Fruit fly (Drosophila melanogaster) whole organism: Measurements from ENCODE around the gene COX5A.

Source experiments
- CG8478 ChIP-seq: fragments of >200 bp; optimal IDR thresholded peaks from 2 replicates; lab custom pipeline; 2018; ENCODE audit warnings: inconsistent platforms
- Dll ChIP-seq: fragments of >200 bp; optimal IDR thresholded peaks from 2 replicates; lab custom pipeline; 2017
- EcR ChIP-seq, 2 experiments: fragments of >200 bp; optimal IDR thresholded peaks; 2 replicates each; lab custom pipeline; 2017; ENCODE audit warnings: missing biosample characterization in 2 of 2, missing genetic modification characterization in 2 of 2, missing genetic modification reagents in 2 of 2
- pan ChIP-seq: fragments of >200 bp; optimal IDR thresholded peaks from 2 replicates; lab custom pipeline; 2017
- psq ChIP-seq: fragments of >200 bp; optimal IDR thresholded peaks from 2 replicates; lab custom pipeline; 2017
- usp ChIP-seq: fragments of >200 bp; optimal IDR thresholded peaks from 2 replicates; lab custom pipeline; 2017; ENCODE audit warnings: missing biosample characterization, missing genetic modification characterization, mixed read lengths

COX5A gene

DNA sequence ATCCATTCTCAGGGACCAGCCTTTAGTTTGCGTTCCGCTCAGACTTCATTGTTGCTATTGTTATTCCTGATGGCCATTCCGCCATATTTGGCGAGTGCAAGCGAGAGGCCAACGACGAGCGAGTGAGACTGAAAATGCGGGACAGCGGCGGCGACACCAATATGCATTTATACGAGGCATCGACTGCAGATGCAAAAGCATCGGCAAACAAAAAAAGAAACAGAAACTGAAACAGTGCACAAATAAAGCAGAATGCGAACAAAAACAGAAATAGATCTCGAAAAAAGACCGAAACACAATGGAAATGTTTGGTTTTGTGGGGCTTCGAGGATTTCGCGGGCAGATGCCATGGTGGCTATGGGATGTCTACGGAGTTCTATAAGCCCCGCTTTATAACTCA lies 39.9 kb downstream of the COX5A start:
- TF ChIP-seq usp = no peak
- no peak for TF ChIP-seq psq (lab: Kevin White, UChicago)
- no peak for TF ChIP-seq Dll
- TF ChIP-seq pan (lab: Kevin White, UChicago) = no peak
- no peak for TF ChIP-seq EcR (GFP tag; optimal IDR thresholded peaks at IDR 0.05; lab: Kevin White, UChicago)
- TF ChIP-seq CG8478 (lab: Kevin White, UChicago) = no peak

DNA sequence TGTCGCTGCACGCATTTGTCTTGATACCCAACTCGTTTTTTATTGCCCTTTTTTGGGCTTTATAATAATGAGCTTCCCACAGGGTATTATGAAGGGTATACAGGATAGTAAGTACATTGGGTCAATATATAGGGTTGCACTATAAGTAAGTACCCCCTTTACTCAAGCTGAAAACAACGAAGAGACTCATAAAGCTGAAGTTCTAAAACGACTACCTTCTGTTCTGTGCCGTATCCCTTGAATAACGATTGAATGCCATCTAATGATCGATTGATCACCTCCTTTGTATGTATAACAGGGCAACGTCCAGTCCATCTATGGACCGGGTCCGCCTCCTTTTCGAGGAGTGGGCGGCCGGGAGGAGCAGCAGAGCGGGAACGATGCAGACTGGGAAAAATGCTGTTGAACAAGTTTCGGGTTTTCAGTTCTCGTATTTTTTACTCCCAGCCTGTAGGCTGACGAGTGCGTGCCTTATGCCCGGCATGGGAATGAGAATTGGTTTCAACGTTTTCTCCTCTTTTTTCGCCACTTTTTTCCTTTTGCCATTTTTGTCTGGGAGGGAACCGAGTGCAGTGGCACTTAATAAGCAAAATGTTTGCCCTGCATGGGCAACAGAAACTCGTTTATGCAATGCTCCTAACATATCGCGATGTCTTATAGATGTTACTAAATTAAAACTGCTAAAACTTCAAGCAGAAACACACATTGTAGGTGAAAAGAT lies 40.5 kb downstream of the COX5A start:
- no peak for TF ChIP-seq CG8478 (lab: Kevin White, UChicago)
- peak; percentile 90 for TF ChIP-seq pan (lab: Kevin White, UChicago)
- no peak for TF ChIP-seq EcR (GFP tag; optimal IDR thresholded peaks at IDR 0.05; lab: Kevin White, UChicago)
- no peak for TF ChIP-seq psq (lab: Kevin White, UChicago)
- no peak for TF ChIP-seq usp

DNA sequence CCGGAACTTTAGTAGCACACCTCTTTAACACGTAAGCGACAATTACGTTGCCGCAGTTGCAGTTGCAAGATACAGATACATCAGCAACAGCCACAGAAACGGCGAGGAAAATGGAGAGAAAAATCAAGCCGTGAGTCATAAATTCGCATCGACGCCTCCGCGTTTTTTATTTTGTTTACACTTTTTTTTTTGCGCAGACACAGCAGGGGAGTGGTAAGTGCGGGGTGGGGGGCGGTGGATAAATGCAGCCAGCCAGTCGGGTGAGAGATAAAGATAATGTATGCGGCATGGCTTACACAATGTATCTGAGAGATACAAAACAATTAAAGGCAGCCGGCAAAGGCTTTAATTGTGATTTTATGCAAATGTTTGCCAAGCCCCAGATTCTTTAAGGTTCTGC lies 46.0 kb downstream of the COX5A start:
- no peak for TF ChIP-seq psq (lab: Kevin White, UChicago)
- TF ChIP-seq Dll = no peak
- no peak for TF ChIP-seq pan (lab: Kevin White, UChicago)
- TF ChIP-seq usp = no peak
- TF ChIP-seq EcR (GFP tag; optimal IDR thresholded peaks at IDR 0.05; lab: Kevin White, UChicago) = no peak
- TF ChIP-seq CG8478 (lab: Kevin White, UChicago) = no peak

DNA sequence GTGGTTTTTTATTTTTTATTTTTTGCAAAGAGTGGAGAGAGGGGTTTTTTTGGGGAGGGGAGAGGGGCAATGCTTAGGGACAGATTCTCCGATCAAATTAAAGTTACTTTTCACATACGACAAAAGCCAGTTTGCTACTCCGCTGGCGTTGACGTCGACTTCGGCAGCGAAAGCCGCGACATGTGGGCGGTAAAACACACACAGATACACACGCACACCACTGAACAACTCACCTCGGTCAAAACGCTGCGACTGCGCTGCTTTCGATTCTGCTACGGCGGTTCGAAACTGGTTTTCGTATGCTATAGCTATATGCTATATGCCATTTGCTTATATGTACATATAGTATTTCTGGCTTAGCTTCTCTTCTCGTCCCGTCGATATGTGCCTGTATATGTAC lies 49.4 kb downstream of the COX5A start:
- no peak for TF ChIP-seq CG8478 (lab: Kevin White, UChicago)
- TF ChIP-seq pan (lab: Kevin White, UChicago) = peak; percentile 19

DNA sequence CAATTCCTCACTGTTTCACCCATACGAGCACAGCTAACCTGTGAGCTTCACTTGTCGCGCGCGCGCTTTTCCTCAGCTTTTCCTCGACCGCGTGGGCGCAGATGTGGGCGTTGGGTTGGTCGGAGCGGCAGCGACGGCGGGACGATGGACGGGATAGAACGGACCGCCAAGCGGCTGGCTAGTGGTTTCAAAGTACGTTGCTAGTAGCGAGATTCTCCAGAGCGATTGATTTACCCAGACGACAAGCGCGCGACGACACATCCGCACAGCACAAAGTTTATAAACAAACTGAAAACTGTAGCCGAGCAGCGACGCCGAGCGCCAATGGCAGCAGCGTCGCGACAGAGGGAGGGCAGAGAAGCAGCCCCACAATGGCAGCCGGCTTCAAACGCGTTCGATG lies 50.0 kb downstream of the COX5A start, which contains the start of gene CG6959:
CG6959 (minus strand) TSS at position 292 of the 400 bp plus-strand sequence.
- TF ChIP-seq Dll (peak; percentile 14), CG8478 (lab: Kevin White, UChicago) (no peak), pan (lab: Kevin White, UChicago) (no peak)

DNA sequence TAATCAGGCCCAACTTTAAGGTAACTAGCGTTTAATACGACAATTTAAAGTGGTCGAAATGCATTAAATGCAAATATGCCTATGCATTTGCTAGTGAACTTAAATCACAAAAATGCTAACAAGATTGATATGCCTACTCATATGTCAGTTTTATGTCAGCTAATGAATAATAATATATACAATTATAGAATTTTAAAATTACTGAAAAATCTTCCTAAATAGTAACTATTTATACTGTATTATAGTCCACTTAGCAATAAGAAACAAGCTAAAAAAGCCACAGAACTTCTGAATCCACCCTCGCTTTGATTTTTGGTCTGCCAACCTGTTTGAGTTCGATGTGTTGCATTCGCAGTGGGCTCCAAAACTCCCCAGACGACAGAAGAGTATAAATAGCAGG lies 50.5 kb downstream of the COX5A start:
- TF ChIP-seq usp (no peak), EcR (GFP tag; optimal IDR thresholded peaks at IDR 0.05; lab: Kevin White, UChicago) (no peak), pan (lab: Kevin White, UChicago) (no peak), CG8478 (lab: Kevin White, UChicago) (no peak), psq (lab: Kevin White, UChicago) (no peak), Dll (no peak)
